Fruit fly (Drosophila melanogaster) whole organism, adult: ENCODE data around the gene dyl.

Experiments used
- CG11617 ChIP-seq: fragments of 200-800 bp; sonication (Bioruptor generic); optimal IDR thresholded peaks from 2 replicates; lab custom pipeline; 2017; ENCODE audit warnings: mild to moderate bottlenecking, missing biosample characterization, missing genetic modification reagents, missing genetic modification characterization
- CG12768 ChIP-seq: fragments of 200-800 bp; sonication (Bioruptor generic); optimal IDR thresholded peaks from 2 replicates; lab custom pipeline; 2017; ENCODE audit warnings: missing biosample characterization, missing genetic modification characterization, mild to moderate bottlenecking, moderate library complexity, missing genetic modification reagents
- CG14711 ChIP-seq: fragments of 200-800 bp; sonication (Bioruptor generic); optimal IDR thresholded peaks from 2 replicates; lab custom pipeline; 2018; ENCODE audit warnings: missing biosample characterization, mild to moderate bottlenecking, missing genetic modification characterization, moderate library complexity
- CG1620 ChIP-seq: fragments of 200-800 bp; sonication (Bioruptor generic); optimal IDR thresholded peaks from 2 replicates; lab custom pipeline; 2016; ENCODE audit warnings: missing biosample characterization, missing genetic modification characterization
- CG7101 ChIP-seq: fragments of 200-800 bp; sonication (Bioruptor generic); optimal IDR thresholded peaks from 2 replicates; lab custom pipeline; 2018; ENCODE audit warnings: missing biosample characterization, mild to moderate bottlenecking, missing genetic modification characterization, moderate library complexity
- Clk ChIP-seq: fragments of 200-800 bp; sonication (Bioruptor generic); optimal IDR thresholded peaks from 2 replicates; lab custom pipeline; 2017; ENCODE audit warnings: missing biosample characterization, missing genetic modification characterization
- Hr96 ChIP-seq: fragments of 200-800 bp; sonication (Bioruptor generic); optimal IDR thresholded peaks from 2 replicates; lab custom pipeline; 2016; ENCODE audit warnings: missing biosample characterization, missing genetic modification characterization
- bab1 ChIP-seq: fragments of 200-800 bp; sonication (Bioruptor generic); optimal IDR thresholded peaks from 3 replicates; lab custom pipeline; 2019; ENCODE audit warnings: missing biosample characterization, mild to moderate bottlenecking, missing genetic modification characterization, moderate library complexity
- cnc ChIP-seq, 2 experiments: fragments of >200 bp; optimal IDR thresholded peaks; 2 replicates each; lab custom pipeline; 2017

DNA sequence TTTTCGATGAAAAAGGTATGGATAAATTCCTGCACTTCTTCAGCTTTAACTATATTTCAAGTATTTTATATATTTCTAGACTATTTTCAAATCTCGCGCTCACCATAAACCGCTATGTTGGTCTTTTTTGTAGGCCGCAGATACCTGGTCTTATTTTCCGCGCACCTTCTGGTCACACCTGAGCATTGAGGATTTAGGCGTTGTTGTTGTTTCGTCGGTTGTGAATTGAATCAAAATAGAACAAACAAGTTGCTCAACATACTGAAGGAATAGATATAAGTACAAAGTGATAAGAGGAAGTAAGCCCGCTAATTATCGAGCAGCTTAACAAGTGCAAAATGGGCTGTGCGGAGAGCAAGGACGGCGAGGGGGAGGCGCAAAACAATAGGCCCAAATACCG, 29.7 kb downstream of the dyl start, which contains the start of gene Ctl1:
- no peak for TF ChIP-seq CG14711 (tag; lab: Kevin White, UChicago)
- no peak for TF ChIP-seq Clk (GFP tag; lab: Kevin White, UChicago)
- no peak for TF ChIP-seq Hr96 (GFP tag; lab: Kevin White, UChicago)
- no peak for TF ChIP-seq cnc (optimal IDR thresholded peaks at IDR 0.05; lab: Kevin White, UChicago)
- no peak for TF ChIP-seq CG1620 (GFP tag; lab: Kevin White, UChicago)
- no peak for TF ChIP-seq CG7101
- peak; percentile 23 for TF ChIP-seq bab1 (GFP tag; lab: Kevin White, UChicago)
- TF ChIP-seq CG11617: no peak
- TF ChIP-seq CG12768 (GFP tag; lab: Kevin White, UChicago): no peak
